Worm (Caenorhabditis elegans): ENCODE results near the gene F46B3.9.
A peak's percentile ranks its signal among the peaks of the same experiment; 100 is the strongest.

F46B3.9 gene

DNA sequence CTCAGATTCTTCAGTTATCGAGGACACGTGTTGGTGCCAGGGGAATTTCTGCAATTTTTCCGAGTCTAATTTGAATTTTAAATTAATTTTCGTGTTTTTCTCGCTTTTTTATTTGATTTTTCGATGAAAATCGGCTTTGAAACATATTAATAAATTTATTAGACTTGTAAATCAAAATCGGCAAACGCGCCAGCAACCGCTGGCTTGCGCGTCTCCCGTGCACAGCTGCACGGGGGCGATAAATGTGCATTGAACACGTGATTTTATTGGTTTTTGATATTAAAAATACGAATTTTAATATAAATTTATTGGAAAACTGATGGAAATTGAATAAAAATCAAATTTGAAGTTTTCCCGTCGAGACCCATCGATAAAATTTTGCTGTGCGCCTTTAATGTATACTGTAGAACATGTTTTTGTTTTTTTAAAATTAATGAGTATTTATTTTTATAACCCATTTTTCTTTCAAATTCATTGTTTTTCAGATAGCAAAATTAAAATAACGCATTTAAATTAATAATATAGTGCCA lies 45.4 kb downstream of the F46B3.9 start, which contains the start of gene F26F2.7 (continued):
- no peak for TF ChIP-seq snpc-4 (tag; optimal IDR thresholded peaks at IDR 0.05)
- TF ChIP-seq nhr-42 (GFP tag; IDR thresholded peaks at IDR 0.05): peak; percentile 74; the same call in 1 of the 2 replicates
- TF ChIP-seq tag-97 (GFP tag; IDR thresholded peaks at IDR 0.05): no peak
- peak; percentile 97 for TF ChIP-seq dve-1 (tag; optimal IDR thresholded peaks at IDR 0.05; ENCODE audit: insufficient read depth)
- no peak for TF ChIP-seq zip-2 (tag; optimal IDR thresholded peaks at IDR 0.05)
- peak; percentile 70; the same call in 1 of the 2 replicates for TF ChIP-seq T26A8.4 (GFP tag; IDR thresholded peaks at IDR 0.05)
- no peak; the same call in 1 of the 2 replicates for TF ChIP-seq tra-1 (GFP tag; IDR thresholded peaks at IDR 0.05)
- 0 out of 2 replicates have a peak, but pooled peaks have one; percentile 47 for TF ChIP-seq F44E2.7 (GFP tag; IDR thresholded peaks at IDR 0.05)
- TF ChIP-seq D1046.2 (GFP tag; IDR thresholded peaks at IDR 0.05): no peak
- no peak for TF ChIP-seq daf-19 (GFP tag; conservative IDR thresholded peaks at IDR 0.05)
- no peak for TF ChIP-seq T20F7.1 (GFP tag; optimal IDR thresholded peaks at IDR 0.05)
- peak; percentile 74 for TF ChIP-seq spr-3 (GFP tag; optimal IDR thresholded peaks at IDR 0.05)
- peak; percentile 17 to 37 for TF ChIP-seq daf-16 (GFP tag; optimal IDR thresholded peaks at IDR 0.05)
- no peak for TF ChIP-seq daf-16 (tag; optimal IDR thresholded peaks at IDR 0.05)
- peak; percentile 47 for TF ChIP-seq mxl-3 (GFP tag; optimal IDR thresholded peaks at IDR 0.05)
- TF ChIP-seq nhr-76 (tag; optimal IDR thresholded peaks at IDR 0.05): no peak
- TF ChIP-seq nhr-25 (tag; optimal IDR thresholded peaks at IDR 0.05; ENCODE audit: borderline replicate concordance, insufficient read depth): no peak
- no peak for TF ChIP-seq lin-38 (GFP tag; IDR thresholded peaks at IDR 0.05)
- no peak for TF ChIP-seq mxl-2 (GFP tag; conservative IDR thresholded peaks at IDR 0.05)
- no peak for TF ChIP-seq Y105C5A.15 (GFP tag; IDR thresholded peaks at IDR 0.05)
- no peak for TF ChIP-seq zfp-2 (tag; optimal IDR thresholded peaks at IDR 0.05)
- TF ChIP-seq aha-1 (tag): no peak
- TF ChIP-seq mep-1 (tag; optimal IDR thresholded peaks at IDR 0.05): no peak
- TF ChIP-seq ama-1 (optimal IDR thresholded peaks at IDR 0.05): no peak
- no peak for TF ChIP-seq unc-39 (tag; optimal IDR thresholded peaks at IDR 0.05)
- peak; percentile 70; the same call in 1 of the 2 replicates for TF ChIP-seq dmd-9 (GFP tag; IDR thresholded peaks at IDR 0.05)
- TF ChIP-seq rbr-2 (tag; optimal IDR thresholded peaks at IDR 0.05): peak; percentile 84
- peak; percentile 30 for TF ChIP-seq nhr-11 (tag; optimal IDR thresholded peaks at IDR 0.05)
- TF ChIP-seq dmd-8 (GFP tag; IDR thresholded peaks at IDR 0.05): no peak
- no peak for TF ChIP-seq nhr-111 (GFP tag; optimal IDR thresholded peaks at IDR 0.05)
- no peak for TF ChIP-seq zag-1 (tag; optimal IDR thresholded peaks at IDR 0.05)
- TF ChIP-seq mdt-29 (GFP tag; IDR thresholded peaks at IDR 0.05): peak; percentile 75; the same call in 1 of the 2 replicates
- TF ChIP-seq dmd-6 (GFP tag; IDR thresholded peaks at IDR 0.05): peak; percentile 83

DNA sequence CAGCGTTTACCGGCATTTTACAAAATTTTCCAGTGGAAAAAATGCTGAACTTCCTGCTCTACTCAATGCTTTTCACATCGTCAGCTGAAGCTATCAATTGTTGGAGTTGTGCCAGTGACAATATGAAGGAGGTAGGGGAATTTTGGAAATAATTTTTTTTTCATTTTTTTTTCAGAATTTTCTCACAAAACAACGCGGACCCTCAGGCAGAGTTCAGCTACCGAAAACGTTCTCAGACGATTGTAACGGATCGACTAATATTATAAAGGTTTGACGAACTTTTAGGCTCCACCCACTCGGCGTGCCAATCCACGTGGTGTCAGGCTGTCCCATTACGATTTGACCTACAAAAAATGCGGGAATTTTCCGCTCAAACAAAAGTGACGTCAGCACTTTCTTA lies 46.4 kb downstream of the F46B3.9 start, which contains the start of gene F26F2.8:
Gene F26F2.8 (plus strand): TSS at position 13 of the 400 bp plus-strand sequence.
- peak; percentile 90 for TF ChIP-seq aha-1 (tag)
- TF ChIP-seq Y75B8A.6 (GFP tag; IDR thresholded peaks at IDR 0.05): no peak

Data from whole organism, L4 larva.